Worm (Caenorhabditis elegans) whole organism, mixed stage, embryonic: ENCODE measurements around the gene Y81B9A.4.
"Not testable (repeated sequence)": the region's sequence is repeated elsewhere in the genome, so short reads cannot be mapped to it uniquely, and the experiment has no call there.

Experiments
- M03D4.4 ChIP-seq: sonication (generic microtip); optimal IDR thresholded peaks from 2 replicates; lab custom pipeline; 2017; ENCODE audit warnings: mild to moderate bottlenecking, missing genetic modification characterization, missing compliant biosample characterization
- bed-3 ChIP-seq: fragments of 200-800 bp; sonication (Bioruptor generic); optimal IDR thresholded peaks from 3 replicates; lab custom pipeline; 2018; ENCODE audit warnings: mild to moderate bottlenecking, missing genetic modification characterization, moderate library complexity, missing compliant biosample characterization
- blmp-1 ChIP-seq: fragments of 150-350 bp; optimal IDR thresholded peaks from 2 replicates; lab custom pipeline; 2014; ENCODE audit warnings: missing biosample characterization, missing genetic modification characterization
- ceh-39 ChIP-seq: fragments of 150-350 bp; optimal IDR thresholded peaks from 2 replicates; lab custom pipeline; 2014; ENCODE audit warnings: missing biosample characterization, missing genetic modification characterization
- ceh-43 ChIP-seq: fragments of 200-800 bp; sonication (Bioruptor generic); optimal IDR thresholded peaks from 2 replicates; lab custom pipeline; 2018; ENCODE audit warnings: mild to moderate bottlenecking, missing genetic modification characterization, moderate library complexity, missing compliant biosample characterization
- ceh-83 ChIP-seq: fragments of 200-800 bp; sonication (Bioruptor generic); optimal IDR thresholded peaks from 2 replicates; lab custom pipeline; 2018; ENCODE audit warnings: mild to moderate bottlenecking, missing genetic modification characterization, missing compliant biosample characterization
- ces-1 ChIP-seq: fragments of 150-350 bp; optimal IDR thresholded peaks from 2 replicates; lab custom pipeline; 2014; ENCODE audit warnings: missing biosample characterization, missing genetic modification reagents, missing genetic modification characterization
- cnd-1 ChIP-seq: fragments of 200-800 bp; sonication (Bioruptor generic); optimal IDR thresholded peaks from 2 replicates; lab custom pipeline; 2018; ENCODE audit warnings: mild to moderate bottlenecking, missing genetic modification characterization, missing compliant biosample characterization
- elt-1 ChIP-seq: sonication (generic microtip); optimal IDR thresholded peaks from 2 replicates; lab custom pipeline; 2017; ENCODE audit warnings: missing genetic modification characterization, mild to moderate bottlenecking, missing compliant biosample characterization, antibody characterized with exemption, moderate library complexity, borderline replicate concordance; ENCODE audit not compliant: insufficient read depth
- elt-3 ChIP-seq: fragments of 150-350 bp; optimal IDR thresholded peaks from 2 replicates; lab custom pipeline; 2014; ENCODE audit warnings: missing biosample characterization, missing genetic modification characterization
- ham-2 ChIP-seq: fragments of 200-800 bp; sonication (Bioruptor generic); optimal IDR thresholded peaks from 2 replicates; lab custom pipeline; 2018; ENCODE audit warnings: mild to moderate bottlenecking, missing genetic modification characterization, missing compliant biosample characterization
- hlh-1 ChIP-seq: fragments of 150-350 bp; optimal IDR thresholded peaks from 2 replicates; lab custom pipeline; 2014; ENCODE audit warnings: missing biosample characterization, missing genetic modification reagents, missing genetic modification characterization
- lin-13 ChIP-seq: fragments of 150-350 bp; optimal IDR thresholded peaks from 2 replicates; lab custom pipeline; 2014; ENCODE audit warnings: missing biosample characterization, missing genetic modification characterization
- lin-32 ChIP-seq: fragments of 200-800 bp; sonication (Bioruptor generic); optimal IDR thresholded peaks from 2 replicates; lab custom pipeline; 2018; ENCODE audit warnings: mild to moderate bottlenecking, missing genetic modification characterization, missing compliant biosample characterization
- lsy-2 ChIP-seq: fragments of 150-350 bp; optimal IDR thresholded peaks from 2 replicates; lab custom pipeline; 2014; ENCODE audit warnings: missing biosample characterization, missing genetic modification characterization
- mls-2 ChIP-seq: sonication (generic microtip); optimal IDR thresholded peaks from 2 replicates; lab custom pipeline; 2016; ENCODE audit warnings: mild to moderate bottlenecking, missing genetic modification characterization, moderate library complexity, missing compliant biosample characterization
- nhr-12 ChIP-seq: fragments of 150-350 bp; optimal IDR thresholded peaks from 2 replicates; lab custom pipeline; 2014; ENCODE audit warnings: missing biosample characterization, missing genetic modification characterization
- nhr-237 ChIP-seq: fragments of 150-350 bp; optimal IDR thresholded peaks from 2 replicates; lab custom pipeline; 2014; ENCODE audit warnings: missing biosample characterization, missing genetic modification characterization
- nhr-28 ChIP-seq: fragments of 150-350 bp; optimal IDR thresholded peaks from 2 replicates; lab custom pipeline; 2014; ENCODE audit warnings: missing biosample characterization, missing genetic modification characterization
- pha-4 ChIP-seq: fragments of 150-350 bp; optimal IDR thresholded peaks from 2 replicates; lab custom pipeline; 2018; ENCODE audit warnings: missing biosample characterization, missing genetic modification reagents, missing genetic modification characterization
- sem-2 ChIP-seq: fragments of 200-800 bp; sonication (Bioruptor generic); optimal IDR thresholded peaks from 2 replicates; lab custom pipeline; 2018; ENCODE audit warnings: mild to moderate bottlenecking, missing genetic modification characterization, missing compliant biosample characterization
- snpc-4 ChIP-seq: fragments of 150-350 bp; optimal IDR thresholded peaks from 2 replicates; lab custom pipeline; 2014; ENCODE audit warnings: missing biosample characterization, missing genetic modification characterization
- sptf-1 ChIP-seq: sonication (generic microtip); optimal IDR thresholded peaks from 2 replicates; lab custom pipeline; 2017; ENCODE audit warnings: mild to moderate bottlenecking, missing genetic modification characterization, moderate library complexity, missing compliant biosample characterization
- tbx-8 ChIP-seq: fragments of 200-800 bp; sonication (Bioruptor generic); optimal IDR thresholded peaks from 2 replicates; lab custom pipeline; 2018; ENCODE audit warnings: mild to moderate bottlenecking, missing genetic modification characterization, moderate library complexity, missing compliant biosample characterization
- unc-120 ChIP-seq: sonication (generic microtip); optimal IDR thresholded peaks from 2 replicates; lab custom pipeline; 2017; ENCODE audit warnings: missing genetic modification characterization, missing compliant biosample characterization; ENCODE audit not compliant: poor library complexity, severe bottlenecking
- unc-39 ChIP-seq: fragments of 150-350 bp; optimal IDR thresholded peaks from 2 replicates; lab custom pipeline; 2014; ENCODE audit warnings: missing biosample characterization, missing genetic modification characterization
- unc-62 ChIP-seq: fragments of 150-350 bp; optimal IDR thresholded peaks from 2 replicates; lab custom pipeline; 2014; ENCODE audit warnings: missing biosample characterization, missing genetic modification reagents, missing genetic modification characterization
- ztf-11 ChIP-seq: fragments of 150-350 bp; optimal IDR thresholded peaks from 2 replicates; lab custom pipeline; 2014; ENCODE audit warnings: missing biosample characterization, missing genetic modification characterization

Gene Y81B9A.4

ce11 chrX:9203468-9203867 lies 22.7 kb upstream of the Y81B9A.4 start, which contains the start of gene crb-3:
Gene crb-3 (plus strand): TSS chrX:9203768.
- not testable (repeated sequence) for TF ChIP-seq hlh-1; elt-3 (tag; lab: Kevin White, UChicago); lin-13 (tag; lab: Kevin White, UChicago)

ce11 chrX:9195375-9196098 lies 14.8 kb upstream of the Y81B9A.4 start:
- TF ChIP-seq nhr-12 (tag; lab: Kevin White, UChicago) (no peak), ceh-83 (GFP tag; lab: Kevin White, UChicago) (no peak), ham-2 (GFP tag; lab: Kevin White, UChicago) (no peak), nhr-28 (tag; lab: Kevin White, UChicago) (no peak), unc-39 (tag; lab: Kevin White, UChicago) (no peak), tbx-8 (GFP tag; lab: Kevin White, UChicago) (no peak), lin-32 (GFP tag; lab: Kevin White, UChicago) (no peak), elt-3 (tag; lab: Kevin White, UChicago) (no peak), mls-2 (no peak), snpc-4 (tag; lab: Kevin White, UChicago) (no peak), lin-13 (tag; lab: Kevin White, UChicago) (no peak), lsy-2 (tag; lab: Kevin White, UChicago) (no peak), bed-3 (GFP tag; lab: Kevin White, UChicago) (no peak), cnd-1 (tag; lab: Kevin White, UChicago) (no peak), nhr-237 (tag; lab: Kevin White, UChicago) (no peak), elt-1 (tag; lab: Kevin White, UChicago) (no peak), ces-1 (GFP tag; lab: Kevin White, UChicago) (no peak), ceh-39 (tag; lab: Kevin White, UChicago) (no peak), unc-62 (GFP tag; lab: Kevin White, UChicago) (no peak), hlh-1 (no peak)

ce11 chrX:9194081-9194480 lies 13.4 kb upstream of the Y81B9A.4 start:
- TF ChIP-seq pha-4 (tag; lab: Kevin White, UChicago) (no peak), lin-13 (tag; lab: Kevin White, UChicago) (no peak), sem-2 (GFP tag; lab: Kevin White, UChicago) (no peak), ceh-83 (GFP tag; lab: Kevin White, UChicago) (no peak), cnd-1 (tag; lab: Kevin White, UChicago) (no peak), ces-1 (GFP tag; lab: Kevin White, UChicago) (no peak), ceh-43 (GFP tag; lab: Kevin White, UChicago) (no peak), sptf-1 (tag; lab: Kevin White, UChicago) (no peak), ham-2 (GFP tag; lab: Kevin White, UChicago) (no peak), blmp-1 (no peak), ztf-11 (tag; lab: Kevin White, UChicago) (no peak)
- TF ChIP-seq, all 35 proteins: peak for 0

- TF ChIP-seq unc-120 (peak; percentile 23), unc-62 (GFP tag; lab: Kevin White, UChicago) (no peak), lin-13 (tag; lab: Kevin White, UChicago) (no peak), elt-1 (tag; lab: Kevin White, UChicago) (no peak), lsy-2 (tag; lab: Kevin White, UChicago) (no peak)
Observed at ce11 chrX:9191795-9192494, 11.2 kb upstream of the Y81B9A.4 start, which contains the start of gene Y81B9A.1. Gene Y81B9A.1 (plus strand): TSS chrX:9192444.

ce11 chrX:9183836-9184235 lies 3.1 kb upstream of the Y81B9A.4 start, which contains the start of gene Y81B9A.2:
Gene Y81B9A.2 (plus strand): TSS chrX:9184136.
- TF ChIP-seq hlh-1 (no peak), M03D4.4 (tag; lab: Kevin White, UChicago) (no peak)
